Worm (Caenorhabditis elegans): ENCODE data around the gene dlc-2.

dlc-2 gene

DNA sequence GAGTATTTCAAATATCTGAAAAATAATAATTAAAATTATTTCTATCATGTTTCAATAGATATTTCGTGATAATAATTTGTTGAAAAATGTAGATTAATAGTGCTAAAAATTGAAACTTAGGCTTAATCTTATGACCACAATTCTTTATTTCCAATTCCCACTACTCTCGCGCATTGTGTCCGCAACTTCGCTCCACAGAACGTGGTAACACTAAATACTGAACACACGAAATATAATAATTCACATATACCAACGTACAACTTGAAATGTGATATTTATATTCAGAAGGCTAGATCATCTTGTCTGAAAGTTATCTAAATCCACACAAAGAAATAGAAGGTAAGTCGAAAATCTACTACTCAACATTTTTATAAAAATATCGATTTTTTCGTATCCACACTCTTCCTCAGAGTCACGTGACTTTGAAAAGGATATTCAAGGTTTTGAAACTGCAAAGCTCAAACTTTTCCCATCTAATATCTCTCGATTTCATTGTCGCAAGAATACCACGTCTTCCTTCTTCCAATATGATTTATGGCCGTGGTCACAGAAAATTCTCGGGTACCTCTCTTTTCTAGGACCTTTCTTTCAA is 45.4 kb upstream of the dlc-2 start, which contains the start of gene eri-12:
TSS of gene eri-12 (plus strand) at position 197 of the 592 bp plus-strand sequence.
- TF ChIP-seq ztf-26 (tag; optimal IDR thresholded peaks at IDR 0.05), result no peak
- no peak for TF ChIP-seq mel-28 (tag; optimal IDR thresholded peaks at IDR 0.05; ENCODE audit: borderline replicate concordance)
- no peak for TF ChIP-seq ceh-40 (GFP tag; IDR thresholded peaks at IDR 0.05)
- TF ChIP-seq Y79H2A.3 (GFP tag; conservative IDR thresholded peaks at IDR 0.05), result no peak
- no peak for TF ChIP-seq nfya-2 (GFP tag; IDR thresholded peaks at IDR 0.05)
- TF ChIP-seq pbrm-1 (GFP tag; IDR thresholded peaks at IDR 0.05), result no peak
- TF ChIP-seq F22D6.2 (tag; optimal IDR thresholded peaks at IDR 0.05), result no peak
- no peak for TF ChIP-seq dox-1 (GFP tag; IDR thresholded peaks at IDR 0.05)

DNA sequence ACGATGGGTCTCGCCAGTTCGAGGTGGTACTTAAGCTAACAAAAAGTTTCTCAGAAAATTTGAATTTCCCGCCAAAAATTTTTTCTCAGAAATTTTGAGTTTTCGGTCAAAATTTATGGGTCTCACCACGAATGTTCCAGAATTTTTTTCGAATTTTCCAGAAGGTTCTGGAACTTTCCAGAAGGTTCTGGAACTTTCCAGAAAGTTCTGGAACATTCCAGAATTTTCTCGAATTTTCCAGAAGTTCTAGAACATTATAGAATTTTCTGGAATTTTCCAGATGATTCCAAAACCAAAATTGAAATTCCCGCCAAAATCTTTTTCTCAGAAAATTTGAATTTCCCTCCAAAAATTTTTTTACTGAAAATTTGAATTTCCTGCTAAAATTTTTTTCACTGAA is 44.4 kb upstream of the dlc-2 start:
- TF ChIP-seq ekl-4 (GFP tag; IDR thresholded peaks at IDR 0.05) (peak; percentile 64; the same call in 1 of the 2 replicates), aptf-3 (GFP tag; IDR thresholded peaks at IDR 0.05) (0 out of 2 replicates have a peak, but pooled peaks have one; percentile 64), madf-6 (GFP tag; IDR thresholded peaks at IDR 0.05) (peak; percentile 68), pbrm-1 (GFP tag; IDR thresholded peaks at IDR 0.05) (peak; percentile 39; the same call in 1 of the 2 replicates), cebp-2 (GFP tag; IDR thresholded peaks at IDR 0.05) (peak; percentile 71; the same call in 1 of the 2 replicates), Y67H2A.10 (GFP tag; conservative IDR thresholded peaks at IDR 0.05) (peak; percentile 64; the same call in 1 of the 2 replicates), ceh-40 (GFP tag; IDR thresholded peaks at IDR 0.05) (0 out of 2 replicates have a peak, but pooled peaks have one; percentile 30), dox-1 (GFP tag; IDR thresholded peaks at IDR 0.05) (peak; percentile 84), hsf-1 (GFP tag; IDR thresholded peaks at IDR 0.05) (peak; percentile 98)

DNA sequence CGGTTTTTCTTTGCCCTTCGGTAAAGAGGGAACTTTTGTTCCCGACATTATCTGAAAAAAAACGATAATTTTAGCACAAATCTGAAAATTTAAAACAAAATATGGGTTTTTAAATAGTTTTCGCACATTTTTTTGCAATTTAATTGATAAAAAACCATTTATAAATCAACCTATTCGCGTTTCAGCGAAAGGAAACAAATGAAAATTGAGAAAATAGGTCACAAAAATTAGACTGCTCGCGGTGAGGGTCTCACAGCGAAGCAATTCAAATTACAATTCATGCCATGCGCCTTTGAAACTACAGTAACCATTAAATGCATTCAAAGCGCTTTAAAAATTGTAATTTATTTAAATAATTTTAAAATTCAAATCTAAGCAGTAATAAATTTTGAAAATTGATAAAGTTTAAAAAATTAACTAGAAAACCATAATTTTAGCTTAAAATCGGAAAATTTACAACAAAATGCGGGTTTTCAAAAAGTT is 42.9 kb upstream of the dlc-2 start, which contains the start of gene B0001.7:
TSS of gene B0001.7 (minus strand) at position 51 of the 483 bp plus-strand sequence.
- TF ChIP-seq F37B4.10 (GFP tag; IDR thresholded peaks at IDR 0.05) (no peak), ceh-100 (GFP tag; IDR thresholded peaks at IDR 0.05) (no peak), rcor-1 (GFP tag; IDR thresholded peaks at IDR 0.05) (no peak), snpc-4 (GFP tag; optimal IDR thresholded peaks at IDR 0.05) (no peak), snpc-4 (tag; optimal IDR thresholded peaks at IDR 0.05) (peak in 1 of 4 experiments; percentile 36), T07F8.4 (tag; optimal IDR thresholded peaks at IDR 0.05) (no peak), xnd-1 (tag; optimal IDR thresholded peaks at IDR 0.05) (peak; percentile 83), F23B12.7 (tag; optimal IDR thresholded peaks at IDR 0.05; ENCODE audit: insufficient read depth) (no peak), egl-44 (GFP tag; IDR thresholded peaks at IDR 0.05) (no peak), cebp-2 (GFP tag; IDR thresholded peaks at IDR 0.05) (no peak), madf-8 (GFP tag; conservative IDR thresholded peaks at IDR 0.05) (peak; percentile 76), Y67H2A.10 (GFP tag; conservative IDR thresholded peaks at IDR 0.05) (no peak), madf-3 (GFP tag; IDR thresholded peaks at IDR 0.05) (no peak), ztf-6 (GFP tag; IDR thresholded peaks at IDR 0.05) (no peak), pha-4 (tag; optimal IDR thresholded peaks at IDR 0.05) (no peak), dpl-1 (GFP tag; optimal IDR thresholded peaks at IDR 0.05) (no peak), lsl-1 (GFP tag; optimal IDR thresholded peaks at IDR 0.05) (peak; percentile 90), madf-6 (GFP tag; IDR thresholded peaks at IDR 0.05) (peak; percentile 88), B0336.3 (GFP tag; IDR thresholded peaks at IDR 0.05) (no peak), F33H1.4 (GFP tag; IDR thresholded peaks at IDR 0.05) (peak; percentile 86), hlh-12 (tag; optimal IDR thresholded peaks at IDR 0.05) (no peak), ceh-91 (GFP tag; IDR thresholded peaks at IDR 0.05) (peak; percentile 65; the same call in 1 of the 2 replicates), D2030.7 (GFP tag; IDR thresholded peaks at IDR 0.05) (peak; percentile 46; the same call in 1 of the 2 replicates), sea-2 (GFP tag; IDR thresholded peaks at IDR 0.05) (no peak), tbp1 (GFP tag; optimal IDR thresholded peaks at IDR 0.05) (peak; percentile 22), unc-130 (GFP tag; optimal IDR thresholded peaks at IDR 0.05) (no peak), die-1 (tag; optimal IDR thresholded peaks at IDR 0.05) (no peak), K12H6.12 (tag; optimal IDR thresholded peaks at IDR 0.05) (no peak), pbrm-1 (GFP tag; IDR thresholded peaks at IDR 0.05) (no peak), egl-18 (GFP tag; IDR thresholded peaks at IDR 0.05) (no peak), lin-54 (GFP tag; optimal IDR thresholded peaks at IDR 0.05) (peak; percentile 66), efl-1 (GFP tag; optimal IDR thresholded peaks at IDR 0.05) (peak; percentile 69)

All from whole organism, young adult.